Worm (Caenorhabditis elegans) whole organism, midembryonic: ENCODE measurements around the gene C03E10.1.

Source experiments
- cog-1 ChIP-seq: sonication (generic microtip); optimal IDR thresholded peaks from 2 replicates; lab custom pipeline; 2016; ENCODE audit warnings: missing genetic modification characterization, missing compliant biosample characterization
- flt-1 ChIP-seq: fragments of 200-800 bp; sonication (Bioruptor generic); IDR thresholded peaks from 2 replicates; pipeline ENCODE4 v1.3.6; 2022; ENCODE audit warnings: missing genetic modification characterization, missing compliant biosample characterization
- med-1 ChIP-seq: sonication (generic microtip); optimal IDR thresholded peaks from 2 replicates; lab custom pipeline; 2017; ENCODE audit warnings: missing genetic modification characterization, mild to moderate bottlenecking, missing compliant biosample characterization, antibody characterized with exemption, missing genetic modification reagents; ENCODE audit not compliant: insufficient read depth
- tab-1 ChIP-seq: fragments of 200-800 bp; sonication (Bioruptor generic); IDR thresholded peaks from 2 replicates; pipeline ENCODE4 v1.3.6; 2022; ENCODE audit warnings: missing genetic modification characterization, missing compliant biosample characterization

ce11 chrV:11307781-11308180, 16.8 kb downstream of the C03E10.1 start:
- TF ChIP-seq tab-1 (no peak), med-1 (GFP tag; lab: Kevin White, UChicago) (no peak), cog-1 (no peak), flt-1 (GFP tag; lab: Robert Waterston, UW) (no peak)
